Worm (Caenorhabditis elegans): ENCODE data around the gene K11D12.6.

DNA sequence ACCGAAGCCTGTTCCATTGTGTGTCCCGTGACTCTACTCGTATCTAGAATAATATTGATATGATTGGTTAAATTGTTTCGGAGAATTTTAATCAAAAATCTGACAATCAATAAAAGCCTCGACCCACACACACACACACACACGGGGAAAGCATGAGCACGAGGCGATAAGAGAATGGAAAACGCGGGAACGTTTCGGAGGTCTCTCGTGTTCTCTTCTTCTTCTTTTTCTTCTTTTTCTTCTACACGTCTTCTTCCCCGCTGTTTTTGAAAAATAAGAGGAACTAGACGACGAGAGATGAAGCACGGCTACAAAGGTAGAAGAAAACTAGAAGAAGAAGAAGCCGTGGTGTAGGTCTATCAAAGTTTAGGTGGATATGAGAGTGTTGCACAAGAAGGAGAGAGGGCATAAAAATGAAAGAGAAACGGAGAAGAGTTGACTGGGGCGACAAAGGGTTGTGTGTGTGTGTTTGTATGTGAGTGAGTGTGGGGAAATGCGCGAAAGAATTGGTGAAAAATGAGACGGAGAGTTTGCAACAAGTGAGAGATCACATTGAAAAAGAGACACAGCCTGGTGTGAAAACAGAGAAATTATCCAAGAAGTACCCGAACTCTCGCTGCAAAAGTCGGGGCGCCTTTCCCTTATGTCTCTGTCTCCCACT is 29.9 kb upstream of the K11D12.6 start, which contains the start of gene mlk-1:
- TF ChIP-seq egl-27 (tag; optimal IDR thresholded peaks at IDR 0.05) (peak; percentile 83), nhr-25 (tag; optimal IDR thresholded peaks at IDR 0.05) (peak; percentile 39), skn-1 (tag; optimal IDR thresholded peaks at IDR 0.05) (no peak), ztf-11 (tag; optimal IDR thresholded peaks at IDR 0.05) (no peak), elt-2 (tag; optimal IDR thresholded peaks at IDR 0.05) (peak; percentile 54), unc-62 (GFP tag; optimal IDR thresholded peaks at IDR 0.05) (no peak), pqm-1 (tag; optimal IDR thresholded peaks at IDR 0.05) (peak; percentile 16), R02D3.7 (tag; optimal IDR thresholded peaks at IDR 0.05) (no peak), lin-15B (tag; optimal IDR thresholded peaks at IDR 0.05) (peak; percentile 44)

Data from whole organism, L3 larva.